Worm (Caenorhabditis elegans) whole organism, L4 larva: ENCODE measurements around the gene qua-1.

ENCODE experiments used
- D1046.2 ChIP-seq: fragments of 200-800 bp; sonication (Bioruptor generic); IDR thresholded peaks from 2 replicates; pipeline ENCODE4 v1.3.6; 2022; ENCODE audit warnings: missing genetic modification characterization, missing compliant biosample characterization
- F37D6.2 ChIP-seq: sonication (generic microtip); optimal IDR thresholded peaks from 2 replicates; lab custom pipeline; 2016; ENCODE audit warnings: mild to moderate bottlenecking, missing genetic modification characterization, missing compliant biosample characterization
- F44E2.7 ChIP-seq: fragments of 200-800 bp; sonication (Bioruptor generic); IDR thresholded peaks from 2 replicates; pipeline ENCODE4 v2.1.2; 2022; ENCODE audit warnings: missing genetic modification characterization, missing compliant biosample characterization
- F49E8.2 ChIP-seq: sonication (generic microtip); optimal IDR thresholded peaks from 2 replicates; lab custom pipeline; 2016; ENCODE audit warnings: missing compliant biosample characterization, mild to moderate bottlenecking, missing genetic modification characterization, borderline replicate concordance
- R02D3.7 ChIP-seq: fragments of 150-350 bp; sonication (generic microtip); optimal IDR thresholded peaks from 3 replicates; lab custom pipeline; 2014; ENCODE audit warnings: missing biosample characterization, missing genetic modification characterization
- Y105C5A.15 ChIP-seq: fragments of 200-800 bp; sonication (Bioruptor generic); IDR thresholded peaks from 2 replicates; pipeline ENCODE4 v1.3.6; 2022; ENCODE audit warnings: missing genetic modification characterization, missing compliant biosample characterization
- Y48G9A.11 ChIP-seq: fragments of 200-800 bp; sonication (Bioruptor generic); IDR thresholded peaks from 2 replicates; pipeline ENCODE4 v1.3.6; 2022; ENCODE audit warnings: missing genetic modification reagents, missing genetic modification characterization, missing compliant biosample characterization
- Y5F2A.4 ChIP-seq: fragments of 200-800 bp; sonication (Bioruptor generic); optimal IDR thresholded peaks from 2 replicates; lab custom pipeline; 2018; ENCODE audit warnings: mild to moderate bottlenecking, missing genetic modification characterization, missing compliant biosample characterization
- Y75B8A.6 ChIP-seq: fragments of 200-800 bp; sonication (Bioruptor generic); IDR thresholded peaks from 2 replicates; pipeline ENCODE4 v1.3.6; 2022; ENCODE audit warnings: missing genetic modification reagents, missing genetic modification characterization, missing compliant biosample characterization
- aly-2 ChIP-seq: sonication (generic microtip); optimal IDR thresholded peaks from 2 replicates; lab custom pipeline; 2018; ENCODE audit warnings: missing biosample characterization, missing genetic modification characterization
- attf-4 ChIP-seq: sonication (generic microtip); optimal IDR thresholded peaks from 3 replicates; lab custom pipeline; 2017; ENCODE audit warnings: missing biosample characterization, missing genetic modification characterization
- ceh-28 ChIP-seq: fragments of 150-350 bp; optimal IDR thresholded peaks from 2 replicates; lab custom pipeline; 2014; ENCODE audit warnings: missing biosample characterization, missing genetic modification reagents, missing genetic modification characterization
- ceh-62 ChIP-seq: sonication (generic microtip); optimal IDR thresholded peaks from 2 replicates; lab custom pipeline; 2017; ENCODE audit warnings: missing biosample characterization, missing genetic modification characterization
- ceh-82 ChIP-seq: sonication (generic microtip); optimal IDR thresholded peaks from 2 replicates; lab custom pipeline; 2017; ENCODE audit warnings: missing biosample characterization, missing genetic modification characterization
- ctbp-1 ChIP-seq: fragments of 200-800 bp; sonication (Bioruptor generic); IDR thresholded peaks from 2 replicates; pipeline ENCODE4 v1.3.6; 2022; ENCODE audit warnings: missing genetic modification reagents, missing genetic modification characterization, missing compliant biosample characterization
- daf-16 ChIP-seq, 3 experiments: sonication (generic microtip); optimal IDR thresholded peaks; 2 replicates each; lab custom pipeline; 2016 to 2017; ENCODE audit warnings: missing genetic modification characterization in 3 of 3, missing genetic modification reagents in 3 of 3, mild to moderate bottlenecking in 2 of 3, missing compliant biosample characterization in 2 of 3, missing biosample characterization in 1 of 3, moderate library complexity in 1 of 3
- daf-19 ChIP-seq: fragments of 200-800 bp; sonication (Bioruptor generic); conservative IDR thresholded peaks from 2 replicates; pipeline ENCODE4 v1.3.6; 2022; ENCODE audit warnings: missing genetic modification characterization, missing compliant biosample characterization
- dmd-8 ChIP-seq: fragments of 200-800 bp; sonication (Bioruptor generic); IDR thresholded peaks from 2 replicates; pipeline ENCODE4 v1.3.6; 2022; ENCODE audit warnings: missing genetic modification characterization, missing compliant biosample characterization
- dpl-1 ChIP-seq: fragments of 150-350 bp; optimal IDR thresholded peaks from 2 replicates; lab custom pipeline; 2014; ENCODE audit warnings: missing biosample characterization, missing genetic modification reagents, missing genetic modification characterization
- duxl-1 ChIP-seq: sonication (generic microtip); optimal IDR thresholded peaks from 2 replicates; lab custom pipeline; 2016; ENCODE audit warnings: mild to moderate bottlenecking, missing genetic modification characterization, moderate library complexity, missing compliant biosample characterization; ENCODE audit not compliant: poor library complexity
- fkh-10 ChIP-seq: fragments of 150-350 bp; optimal IDR thresholded peaks from 2 replicates; lab custom pipeline; 2014; ENCODE audit warnings: missing biosample characterization, missing genetic modification reagents, missing genetic modification characterization
- hlh-11 ChIP-seq: fragments of 200-800 bp; sonication (Bioruptor generic); optimal IDR thresholded peaks from 2 replicates; lab custom pipeline; 2018; ENCODE audit warnings: mild to moderate bottlenecking, missing genetic modification characterization, missing compliant biosample characterization
- hlh-30 ChIP-seq: sonication (generic microtip); optimal IDR thresholded peaks from 2 replicates; lab custom pipeline; 2017; ENCODE audit warnings: antibody characterized with exemption, mild to moderate bottlenecking, missing genetic modification characterization, missing compliant biosample characterization; ENCODE audit not compliant: insufficient read depth
- lsy-2 ChIP-seq, 2 experiments: fragments of 150-350 bp in 1 of 2; sonication (generic microtip) in 1 of 2; optimal IDR thresholded peaks; 2 replicates each; lab custom pipeline; 2014 to 2017; ENCODE audit warnings: missing biosample characterization in 2 of 2, missing genetic modification characterization in 2 of 2
- madf-9 ChIP-seq: fragments of 200-800 bp; sonication (Bioruptor generic); conservative IDR thresholded peaks from 2 replicates; pipeline ENCODE4 v1.3.6; 2022; ENCODE audit warnings: missing genetic modification reagents, missing genetic modification characterization, missing compliant biosample characterization
- mdl-1 ChIP-seq, 2 experiments: fragments of 150-350 bp in 1 of 2; sonication (generic microtip) in 1 of 2; optimal IDR thresholded peaks; 2 replicates each; lab custom pipeline; 2014 to 2017; ENCODE audit warnings: missing biosample characterization in 2 of 2, missing genetic modification characterization in 2 of 2
- mdt-29 ChIP-seq: fragments of 200-800 bp; sonication (Bioruptor generic); IDR thresholded peaks from 2 replicates; pipeline ENCODE4 v1.3.6; 2022; ENCODE audit warnings: missing genetic modification reagents, missing genetic modification characterization, missing compliant biosample characterization
- mep-1 ChIP-seq: fragments of 150-350 bp; sonication (generic microtip); optimal IDR thresholded peaks from 3 replicates; lab custom pipeline; 2014; ENCODE audit warnings: missing biosample characterization, missing genetic modification characterization
- mxl-2 ChIP-seq: fragments of 200-800 bp; sonication (Bioruptor generic); conservative IDR thresholded peaks from 2 replicates; pipeline ENCODE4 v1.3.6; 2022; ENCODE audit warnings: missing genetic modification reagents, missing genetic modification characterization, missing compliant biosample characterization
- nhr-102 ChIP-seq: sonication (generic microtip); optimal IDR thresholded peaks from 2 replicates; lab custom pipeline; 2016; ENCODE audit warnings: mild to moderate bottlenecking, missing genetic modification characterization, moderate library complexity, missing compliant biosample characterization
- nhr-11 ChIP-seq: fragments of 150-350 bp; optimal IDR thresholded peaks from 2 replicates; lab custom pipeline; 2014; ENCODE audit warnings: missing biosample characterization, missing genetic modification characterization
- nhr-25 ChIP-seq: sonication (generic microtip); optimal IDR thresholded peaks from 2 replicates; lab custom pipeline; 2017; ENCODE audit warnings: missing genetic modification characterization, mild to moderate bottlenecking, missing compliant biosample characterization, antibody characterized with exemption, moderate library complexity, borderline replicate concordance; ENCODE audit not compliant: insufficient read depth
- pqm-1 ChIP-seq: sonication (generic microtip); optimal IDR thresholded peaks from 2 replicates; lab custom pipeline; 2017; ENCODE audit warnings: missing biosample characterization, missing genetic modification characterization
- rbr-2 ChIP-seq: sonication (generic microtip); optimal IDR thresholded peaks from 2 replicates; lab custom pipeline; 2016; ENCODE audit warnings: missing genotype, missing genetic modification characterization, missing compliant biosample characterization
- sdz-12 ChIP-seq: fragments of 200-800 bp; sonication (Bioruptor generic); optimal IDR thresholded peaks from 2 replicates; lab custom pipeline; 2018; ENCODE audit warnings: mild to moderate bottlenecking, missing genetic modification characterization, missing compliant biosample characterization
- skn-1 ChIP-seq: fragments of 150-350 bp; optimal IDR thresholded peaks from 2 replicates; lab custom pipeline; 2014; ENCODE audit warnings: missing biosample characterization, missing genetic modification characterization
- snpc-1.2 ChIP-seq: fragments of 200-800 bp; sonication (Bioruptor generic); IDR thresholded peaks from 2 replicates; pipeline ENCODE4 v1.3.6; 2022; ENCODE audit warnings: missing genetic modification reagents, missing genetic modification characterization, missing compliant biosample characterization
- spr-1 ChIP-seq: sonication (generic microtip); optimal IDR thresholded peaks from 2 replicates; lab custom pipeline; 2016; ENCODE audit warnings: mild to moderate bottlenecking, missing genetic modification characterization, missing compliant biosample characterization
- tag-97 ChIP-seq: fragments of 200-800 bp; sonication (Bioruptor generic); IDR thresholded peaks from 2 replicates; pipeline ENCODE4 v1.3.6; 2022; ENCODE audit warnings: missing genetic modification characterization, missing compliant biosample characterization
- tra-1 ChIP-seq: fragments of 200-800 bp; sonication (Bioruptor generic); IDR thresholded peaks from 2 replicates; pipeline ENCODE4 v1.3.6; 2022; ENCODE audit warnings: missing genetic modification reagents, missing genetic modification characterization, missing compliant biosample characterization
- unc-62 ChIP-seq, 3 experiments: fragments of 150-350 bp in 1 of 3; sonication (generic microtip); optimal IDR thresholded peaks in 2 of 3; peaks in 1 of 3; 1 replicate in 1 of 3; 2 replicates in 2 of 3; lab custom pipeline; 2014 to 2017; ENCODE audit warnings: missing biosample characterization in 3 of 3, missing genetic modification characterization in 3 of 3, missing genetic modification reagents in 3 of 3, missing genotype in 1 of 3
- zag-1 ChIP-seq: fragments of 150-350 bp; optimal IDR thresholded peaks from 2 replicates; lab custom pipeline; 2014; ENCODE audit warnings: missing biosample characterization, missing genetic modification characterization
- zip-2 ChIP-seq: fragments of 150-350 bp; optimal IDR thresholded peaks from 2 replicates; lab custom pipeline; 2014; ENCODE audit warnings: missing biosample characterization, missing genetic modification characterization

The qua-1 gene

DNA sequence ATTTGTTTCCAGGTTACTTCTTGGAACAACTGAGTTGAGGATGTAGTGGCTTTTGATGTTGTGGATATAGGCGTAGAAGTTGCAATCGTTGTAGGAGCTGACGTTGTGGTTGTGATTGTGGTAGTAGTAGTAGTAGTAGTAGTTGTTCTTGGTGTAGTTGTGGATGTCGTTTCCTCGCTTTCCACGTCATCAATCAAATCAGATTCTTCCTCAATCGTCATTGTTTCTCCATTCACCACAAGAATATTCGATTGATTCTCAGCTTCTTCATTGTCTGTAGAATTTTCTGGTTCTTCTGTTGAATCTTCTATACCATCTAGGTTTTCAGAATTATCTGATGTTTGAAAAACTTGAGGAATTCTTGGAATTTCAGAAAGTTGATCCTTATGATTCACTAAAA, 20.0 kb upstream of the qua-1 start:
- TF ChIP-seq D1046.2 = no peak
- peak in 1 of 2 experiments; percentile 91 for TF ChIP-seq unc-62 (GFP tag; optimal IDR thresholded peaks at IDR 0.05 in 1 of 2; lab: Kevin White, UChicago)
- TF ChIP-seq unc-62 (tag; optimal IDR thresholded peaks at IDR 0.05; lab: Kevin White, UChicago) = no peak

DNA sequence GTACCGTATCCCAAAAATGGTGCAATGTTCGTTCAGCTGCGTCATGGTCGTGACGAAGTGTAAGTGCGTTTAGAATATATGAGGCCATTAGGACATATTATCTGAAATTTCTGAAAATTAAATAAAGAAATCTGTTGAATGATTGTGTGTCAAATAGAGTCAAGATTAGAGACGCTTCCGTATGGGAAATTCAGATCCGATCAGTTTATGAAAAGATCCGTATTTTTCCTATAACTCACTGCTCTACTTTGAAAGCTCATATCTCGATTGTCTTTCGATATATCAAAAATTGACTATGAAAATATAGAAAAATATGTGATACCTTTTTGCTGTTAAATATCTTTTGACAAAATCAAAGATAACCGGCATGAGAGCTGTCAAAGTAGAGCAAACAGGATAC, 18.3 kb upstream of the qua-1 start, which contains the start of gene T05C12.4:
T05C12.4 (minus strand) TSS at position 101 of the 400 bp plus-strand sequence.
- TF ChIP-seq mdt-29 (GFP tag; lab: Robert Waterston, UW) (no peak), snpc-1.2 (GFP tag; lab: Robert Waterston, UW) (no peak), Y5F2A.4 (GFP tag; lab: Kevin White, UChicago) (no peak), dpl-1 (GFP tag; lab: Kevin White, UChicago) (no peak), Y105C5A.15 (GFP tag; lab: Robert Waterston, UW) (no peak), Y48G9A.11 (GFP tag; lab: Robert Waterston, UW) (no peak), nhr-102 (tag; lab: Kevin White, UChicago) (no peak), attf-4 (tag; lab: Kevin White, UChicago) (no peak)
- TF ChIP-seq, all 104 proteins: peak for 0

DNA sequence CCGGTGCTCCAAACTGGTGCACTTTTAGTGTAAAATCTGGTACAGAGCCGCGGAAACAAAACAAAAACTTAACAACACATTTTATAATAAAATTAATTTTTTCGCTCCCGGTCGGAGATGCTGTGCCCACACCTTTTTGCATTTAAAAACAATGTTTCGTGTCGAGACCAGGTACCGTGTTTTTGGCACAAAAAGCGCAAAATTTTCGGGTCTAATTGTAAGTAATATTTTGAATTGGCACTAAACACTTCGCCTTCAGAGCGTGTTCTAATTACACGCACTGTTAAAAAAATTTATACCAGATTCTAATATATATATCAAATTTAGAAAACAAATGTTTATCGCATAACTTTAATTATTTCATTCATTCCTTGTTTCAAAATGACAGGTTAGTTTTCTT, 17.2 kb upstream of the qua-1 start, which contains the start of gene dylt-3:
dylt-3 (plus strand) TSS at position 301 of the 400 bp plus-strand sequence.
- TF ChIP-seq duxl-1 (tag; lab: Kevin White, UChicago) (no peak), sdz-12 (GFP tag; lab: Kevin White, UChicago) (no peak), ceh-62 (tag; lab: Kevin White, UChicago) (no peak), daf-19 (no peak), lsy-2 (tag; optimal IDR thresholded peaks at IDR 0.05; lab: Kevin White, UChicago) (no peak), R02D3.7 (tag; lab: Kevin White, UChicago) (no peak), nhr-25 (tag; lab: Kevin White, UChicago) (no peak), spr-1 (no peak), hlh-11 (tag; lab: Kevin White, UChicago) (no peak), ctbp-1 (GFP tag; lab: Robert Waterston, UW) (no peak), zip-2 (tag; lab: Kevin White, UChicago) (no peak), mxl-2 (GFP tag; lab: Robert Waterston, UW) (no peak), aly-2 (tag; lab: Kevin White, UChicago) (no peak), zag-1 (no peak), tra-1 (GFP tag; lab: Robert Waterston, UW) (no peak), Y75B8A.6 (GFP tag; lab: Robert Waterston, UW) (no peak), daf-16 (GFP tag; optimal IDR thresholded peaks at IDR 0.05; lab: Kevin White, UChicago) (no peak), daf-16 (tag; optimal IDR thresholded peaks at IDR 0.05; lab: Kevin White, UChicago) (no peak)
- TF ChIP-seq, all 104 proteins: peak for 0

DNA sequence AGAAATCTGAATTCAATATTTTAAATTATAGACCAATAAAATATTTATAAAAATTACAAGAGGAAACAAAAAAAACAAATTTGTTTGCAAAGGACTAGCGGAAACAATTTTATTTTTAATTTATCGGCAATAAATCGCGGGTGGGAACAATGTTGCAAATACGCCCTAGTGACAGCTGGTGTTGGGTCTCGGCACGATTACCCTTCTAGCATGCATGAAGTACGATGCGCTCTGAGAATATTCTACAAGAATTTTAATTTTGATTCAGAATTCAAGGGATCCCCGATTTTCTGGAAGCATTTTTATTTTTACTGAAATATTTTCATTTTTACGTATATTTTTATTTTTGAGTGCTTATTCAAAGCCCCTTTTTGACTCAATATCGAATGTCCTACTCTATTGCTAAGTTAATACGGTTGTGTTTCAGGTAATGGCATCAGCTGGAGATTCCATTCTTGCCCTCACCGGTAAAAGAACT, 13.5 kb upstream of the qua-1 start, which contains the start of the genes mig-5 and cct-1:
mig-5 (minus strand) TSS at position 8 of the 478 bp plus-strand sequence.
cct-1 (plus strand) TSS at position 428 of the 478 bp plus-strand sequence.
- peak; percentile 25 for TF ChIP-seq ceh-28 (tag; lab: Kevin White, UChicago)
- peak; percentile 81 for TF ChIP-seq zip-2 (tag; lab: Kevin White, UChicago)
- TF ChIP-seq rbr-2 (tag; lab: Kevin White, UChicago) = peak; percentile 96
- no peak for TF ChIP-seq R02D3.7 (tag; lab: Kevin White, UChicago)
- TF ChIP-seq madf-9 (GFP tag; lab: Robert Waterston, UW) = no peak
- peak; percentile 41 for TF ChIP-seq Y5F2A.4 (GFP tag; lab: Kevin White, UChicago)
- peak; percentile 96 for TF ChIP-seq nhr-102 (tag; lab: Kevin White, UChicago)
- peak; percentile 88 for TF ChIP-seq F37D6.2 (tag; lab: Kevin White, UChicago)
- TF ChIP-seq tag-97 (GFP tag; lab: Robert Waterston, UW) = no peak
- peak; percentile 93 for TF ChIP-seq ctbp-1 (GFP tag; lab: Robert Waterston, UW)
- TF ChIP-seq F44E2.7 (GFP tag; lab: Robert Waterston, UW) = no peak
- TF ChIP-seq nhr-11 (tag; lab: Kevin White, UChicago) = peak; percentile 95
- TF ChIP-seq skn-1 (tag; lab: Kevin White, UChicago) = no peak
- peak; percentile 62 for TF ChIP-seq pqm-1 (tag; lab: Kevin White, UChicago)
- TF ChIP-seq hlh-30 (tag; lab: Kevin White, UChicago) = peak; percentile 90
- TF ChIP-seq ceh-82 = no peak
- TF ChIP-seq mdt-29 (GFP tag; lab: Robert Waterston, UW) = peak; percentile 77
- TF ChIP-seq mep-1 (tag; lab: Kevin White, UChicago) = peak; percentile 99
- peak; percentile 93 for TF ChIP-seq nhr-25 (tag; lab: Kevin White, UChicago)
- peak; percentile 51 to 75 for TF ChIP-seq mdl-1 (tag; optimal IDR thresholded peaks at IDR 0.05; lab: Kevin White, UChicago)
- peak; percentile 97 for TF ChIP-seq fkh-10 (GFP tag; lab: Kevin White, UChicago)
- TF ChIP-seq F49E8.2 (tag; lab: Kevin White, UChicago) = no peak
- no peak for TF ChIP-seq dmd-8
